Worm (Caenorhabditis elegans): ENCODE measurements around the gene aagr-2.

- TF ChIP-seq ama-1 (optimal IDR thresholded peaks at IDR 0.05) (no peak), ceh-82 (tag; optimal IDR thresholded peaks at IDR 0.05) (no peak), skn-1 (tag; optimal IDR thresholded peaks at IDR 0.05) (no peak), unc-62 (GFP tag; optimal IDR thresholded peaks at IDR 0.05) (no peak), ztf-11 (tag; optimal IDR thresholded peaks at IDR 0.05) (no peak), snpc-4 (tag; optimal IDR thresholded peaks at IDR 0.05) (no peak)
Measured at ce11 chrII:4884403-4884802, 40.6 kb downstream of the aagr-2 start.
